Worm (Caenorhabditis elegans) whole organism, L3 larva: ENCODE data around the gene T10F2.5.

Source experiments
- ceh-82 ChIP-seq: fragments of 150-350 bp; optimal IDR thresholded peaks from 2 replicates; lab custom pipeline; 2014; ENCODE audit warnings: missing biosample characterization, missing genetic modification characterization
- ceh-9 ChIP-seq: sonication (generic microtip); optimal IDR thresholded peaks from 2 replicates; lab custom pipeline; 2018; ENCODE audit warnings: missing biosample characterization, missing genetic modification characterization
- elt-3 ChIP-seq, 3 experiments: fragments of 150-350 bp in 1 of 3; sonication (generic microtip) in 2 of 3; optimal IDR thresholded peaks; 2 replicates in 2 of 3; 4 replicates in 1 of 3; lab custom pipeline; 2014 to 2017; ENCODE audit warnings: missing biosample characterization in 3 of 3, missing genetic modification characterization in 3 of 3
- mdl-1 ChIP-seq: fragments of 150-350 bp; optimal IDR thresholded peaks from 2 replicates; lab custom pipeline; 2014; ENCODE audit warnings: missing biosample characterization, missing genetic modification characterization
- nhr-237 ChIP-seq: fragments of 150-350 bp; optimal IDR thresholded peaks from 2 replicates; lab custom pipeline; 2014; ENCODE audit warnings: missing biosample characterization, missing genetic modification characterization
- snpc-4 ChIP-seq: fragments of 150-350 bp; optimal IDR thresholded peaks from 2 replicates; lab custom pipeline; 2014; ENCODE audit warnings: missing biosample characterization, missing genetic modification characterization
- ztf-11 ChIP-seq: fragments of 150-350 bp; optimal IDR thresholded peaks from 2 replicates; lab custom pipeline; 2014; ENCODE audit warnings: missing biosample characterization, missing genetic modification characterization

DNA sequence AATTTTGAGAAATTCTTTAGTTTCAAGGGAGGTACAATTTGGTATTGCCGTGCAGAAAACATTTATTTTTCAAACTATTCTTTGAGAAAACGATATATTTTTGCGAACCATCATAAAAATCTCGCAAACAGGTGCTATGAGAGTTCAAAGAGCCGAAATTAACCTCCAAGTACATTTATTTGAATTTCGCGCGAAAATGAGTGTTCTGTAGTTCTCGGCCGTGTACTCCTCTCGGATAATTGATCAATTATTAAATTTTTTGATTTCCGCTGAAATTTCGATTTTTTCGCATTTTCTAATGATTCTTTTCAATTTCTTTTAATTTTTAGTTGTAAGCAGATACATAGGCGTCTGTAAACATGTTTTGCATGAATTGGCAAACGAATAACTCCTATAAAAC lies 30.8 kb upstream of the T10F2.5 start:
- TF ChIP-seq elt-3 (tag; optimal IDR thresholded peaks at IDR 0.05; lab: Kevin White, UChicago) (no peak), ceh-82 (tag; lab: Kevin White, UChicago) (no peak), snpc-4 (no peak), ztf-11 (tag; lab: Kevin White, UChicago) (no peak), mdl-1 (tag; lab: Kevin White, UChicago) (no peak), ceh-9 (no peak), nhr-237 (no peak)
